Fruit fly (Drosophila melanogaster): Measurements from ENCODE around the gene CG13667.

dm6 chr3L:8360643-8361110 is 44.6 kb upstream of the CG13667 start, which contains the start of gene Idh:
- TF ChIP-seq CTCF (optimal IDR thresholded peaks at IDR 0.05) (no peak), CG8478 (optimal IDR thresholded peaks at IDR 0.05) (no peak)
